Fruit fly (Drosophila melanogaster) Kc167 (cell line): Measurements from ENCODE around the gene Rala.

ENCODE experiments used
- h ChIP-seq: fragments of >200 bp; optimal IDR thresholded peaks from 3 replicates; lab custom pipeline; 2018; ENCODE audit warnings: missing external identifiers
- insv ChIP-seq: fragments of >200 bp; optimal IDR thresholded peaks from 3 replicates; lab custom pipeline; 2018; ENCODE audit warnings: missing external identifiers
- psq ChIP-seq: fragments of >200 bp; optimal IDR thresholded peaks from 2 replicates; lab custom pipeline; 2017; ENCODE audit warnings: missing external identifiers

dm6 chrX:3681729-3682482 lies 37.5 kb downstream of the Rala start:
- TF ChIP-seq insv (no peak), psq (lab: Kevin White, UChicago) (no peak), h (lab: Kevin White, UChicago) (no peak)
